Fruit fly (Drosophila melanogaster) S2 (cell line): ENCODE data around the gene Cyp4ac3.
A peak's percentile ranks its signal among the peaks of the same experiment; 100 is the strongest.

ENCODE experiments used
- CG8478 ChIP-seq: fragments of >200 bp; optimal IDR thresholded peaks from 2 replicates; lab custom pipeline; 2018
- CTCF ChIP-seq, 2 experiments: fragments of >200 bp; optimal IDR thresholded peaks; 2 replicates each; lab custom pipeline; 2018

The Cyp4ac3 gene

dm6 chr2L:5278309-5279130, 10.2 kb downstream of the Cyp4ac3 start, which contains the start of the genes Nin and Bub1:
Gene Nin, minus strand, starts transcription at chr2L:5278548.
Gene Bub1, plus strand, starts transcription at chr2L:5278865.
- TF ChIP-seq CTCF (optimal IDR thresholded peaks at IDR 0.05; lab: Kevin White, UChicago): peak; percentile 89 to 90
- no peak for TF ChIP-seq CG8478

dm6 chr2L:5284820-5285219, 16.5 kb downstream of the Cyp4ac3 start:
- no peak for TF ChIP-seq CG8478
- no peak for TF ChIP-seq CTCF (optimal IDR thresholded peaks at IDR 0.05; lab: Kevin White, UChicago)

DNA sequence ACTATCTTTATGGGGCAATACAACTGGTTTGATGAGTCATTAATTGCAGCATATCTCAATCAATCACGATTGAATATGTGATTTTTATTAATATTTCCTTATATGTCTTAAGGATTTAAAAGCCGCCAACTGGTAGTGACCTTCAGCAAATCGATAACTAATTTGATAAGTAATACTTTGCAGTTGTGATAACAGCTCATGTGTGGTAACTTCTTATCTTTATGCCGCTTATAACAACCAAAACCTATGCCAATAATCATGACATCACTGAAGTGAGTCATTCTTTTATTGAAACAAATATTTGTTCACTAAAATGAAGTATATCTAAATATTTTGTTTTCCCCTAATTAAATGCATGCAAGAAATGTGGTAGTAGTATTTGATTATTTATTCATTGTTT, 17.6 kb downstream of the Cyp4ac3 start:
- TF ChIP-seq CG8478 (no peak), CTCF (optimal IDR thresholded peaks at IDR 0.05; lab: Kevin White, UChicago) (no peak)

DNA sequence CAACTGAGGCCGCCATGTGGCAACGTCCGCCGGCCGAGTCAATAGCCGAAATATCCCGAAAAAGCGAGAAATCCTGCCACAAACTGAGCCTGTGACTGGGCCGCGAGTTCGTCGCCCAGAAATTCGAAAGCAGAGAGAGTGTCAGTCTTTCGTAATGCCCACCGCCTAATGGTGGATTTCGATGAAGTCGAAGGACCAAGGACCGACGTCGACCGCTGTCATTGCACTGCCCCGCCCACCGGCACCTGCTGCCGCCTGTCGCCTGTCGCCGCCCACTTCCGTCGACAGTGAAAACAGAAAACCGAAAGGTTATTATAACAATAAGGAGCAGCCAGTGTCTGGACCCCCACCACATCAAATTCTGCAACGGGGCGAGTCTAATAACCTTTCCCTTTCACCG, 18.3 kb downstream of the Cyp4ac3 start:
- no peak for TF ChIP-seq CG8478
- TF ChIP-seq CTCF (optimal IDR thresholded peaks at IDR 0.05; lab: Kevin White, UChicago): no peak

- TF ChIP-seq CTCF (optimal IDR thresholded peaks at IDR 0.05; lab: Kevin White, UChicago) (no peak), CG8478 (no peak)
Observed at dm6 chr2L:5287599-5288261, 19.4 kb downstream of the Cyp4ac3 start.

DNA sequence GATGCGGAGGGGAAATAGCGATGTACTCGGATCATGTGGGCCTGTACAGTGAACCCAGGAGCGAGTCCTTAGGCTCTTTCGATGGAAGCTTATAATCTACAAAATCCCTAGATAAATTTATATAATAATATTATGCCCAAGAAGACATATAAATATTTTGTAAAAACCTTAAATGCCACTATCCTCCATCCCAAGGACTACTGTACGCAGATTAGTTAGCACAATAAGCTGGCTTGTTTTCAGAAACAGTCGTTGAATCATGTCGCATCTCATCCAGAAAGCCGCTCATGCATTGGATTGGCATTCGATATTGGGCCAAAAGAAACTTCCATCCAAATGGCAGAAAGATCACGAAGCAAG, 19.9 kb downstream of the Cyp4ac3 start:
- TF ChIP-seq CG8478: no peak
- no peak for TF ChIP-seq CTCF (optimal IDR thresholded peaks at IDR 0.05; lab: Kevin White, UChicago)

DNA sequence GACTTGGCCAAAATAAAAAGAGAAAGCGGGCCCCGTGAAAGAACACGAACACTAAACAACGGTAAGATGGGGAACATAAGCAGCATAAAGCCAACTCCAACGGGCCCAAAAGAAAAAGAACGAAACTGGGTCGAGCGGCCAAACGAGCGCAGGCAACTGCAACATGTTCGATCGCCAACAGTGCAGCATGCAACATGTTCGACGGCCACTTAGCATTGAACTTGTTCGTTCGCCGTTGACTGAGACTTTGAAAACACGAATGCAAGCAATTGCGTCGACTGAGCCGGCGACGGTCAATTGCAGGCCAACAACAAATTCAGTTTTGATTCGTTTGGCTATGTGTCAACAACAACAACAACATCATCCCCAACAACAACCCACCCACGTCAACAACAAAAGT, 20.4 kb downstream of the Cyp4ac3 start, which contains the start of gene vri:
vri (plus strand) TSS at position 224 of the 400 bp plus-strand sequence.
- TF ChIP-seq CTCF (optimal IDR thresholded peaks at IDR 0.05; lab: Kevin White, UChicago) (no peak), CG8478 (no peak)

- TF ChIP-seq CG8478 (no peak), CTCF (optimal IDR thresholded peaks at IDR 0.05; lab: Kevin White, UChicago) (no peak)
Observed at dm6 chr2L:5289921-5290320, 21.6 kb downstream of the Cyp4ac3 start.

dm6 chr2L:5290530-5290929, 22.2 kb downstream of the Cyp4ac3 start:
- TF ChIP-seq CG8478 (no peak), CTCF (optimal IDR thresholded peaks at IDR 0.05; lab: Kevin White, UChicago) (no peak)

- TF ChIP-seq CG8478 (no peak), CTCF (optimal IDR thresholded peaks at IDR 0.05; lab: Kevin White, UChicago) (no peak)
Observed at dm6 chr2L:5291195-5291594, 22.9 kb downstream of the Cyp4ac3 start.

DNA sequence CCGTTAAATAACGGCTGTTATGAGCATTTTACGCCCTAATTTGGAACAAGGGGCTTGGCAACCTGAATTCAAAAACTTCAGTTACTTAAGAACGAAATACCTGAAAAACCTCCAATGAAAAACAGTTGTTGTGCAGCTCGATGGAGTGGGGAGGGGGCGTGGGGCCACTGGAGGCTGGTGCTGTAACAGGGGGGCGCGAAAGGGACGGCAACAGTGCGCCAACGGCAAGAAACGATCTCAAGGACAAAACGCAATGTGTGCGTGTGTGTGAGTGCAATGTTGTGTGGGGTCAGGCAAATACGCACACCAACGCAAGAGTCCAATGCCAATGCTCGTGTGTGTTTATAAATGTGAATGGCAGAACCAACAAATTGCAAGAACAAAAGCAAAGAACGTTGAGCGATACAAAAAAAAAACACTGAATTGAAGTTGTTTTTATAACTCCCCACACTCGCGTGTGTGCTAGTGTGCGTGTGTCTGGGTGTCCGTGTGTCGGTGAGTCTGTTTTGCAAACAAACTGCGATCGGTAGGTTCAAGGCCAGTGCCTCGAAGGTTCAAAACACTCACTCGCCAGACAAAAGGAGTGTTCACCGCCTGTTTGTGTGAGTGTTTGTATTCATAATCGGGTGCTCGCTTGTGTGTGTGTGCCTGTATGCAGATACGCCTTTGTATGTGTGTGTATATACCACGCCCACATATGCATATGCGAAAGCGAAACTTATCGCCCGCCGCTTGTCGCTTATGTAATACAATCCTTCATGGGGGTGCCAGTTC, 23.8 kb downstream of the Cyp4ac3 start:
- TF ChIP-seq CTCF (optimal IDR thresholded peaks at IDR 0.05; lab: Kevin White, UChicago) (no peak), CG8478 (no peak)

DNA sequence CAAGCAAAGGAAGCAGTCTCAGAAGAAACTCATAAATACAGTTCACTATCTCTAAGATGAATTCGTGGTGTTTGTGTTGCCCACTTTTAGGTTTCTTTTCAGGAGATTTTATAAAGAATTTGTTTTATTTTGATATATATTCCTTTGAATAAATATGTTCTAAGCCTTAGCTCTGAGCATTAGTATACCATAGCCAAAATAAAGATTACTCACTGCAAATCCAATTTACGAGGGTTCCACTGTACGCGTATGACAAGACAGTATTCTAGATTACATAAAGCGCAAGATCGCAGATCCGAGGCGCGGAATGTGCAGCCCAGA, 24.3 kb downstream of the Cyp4ac3 start:
- no peak for TF ChIP-seq CG8478
- no peak for TF ChIP-seq CTCF (optimal IDR thresholded peaks at IDR 0.05; lab: Kevin White, UChicago)

DNA sequence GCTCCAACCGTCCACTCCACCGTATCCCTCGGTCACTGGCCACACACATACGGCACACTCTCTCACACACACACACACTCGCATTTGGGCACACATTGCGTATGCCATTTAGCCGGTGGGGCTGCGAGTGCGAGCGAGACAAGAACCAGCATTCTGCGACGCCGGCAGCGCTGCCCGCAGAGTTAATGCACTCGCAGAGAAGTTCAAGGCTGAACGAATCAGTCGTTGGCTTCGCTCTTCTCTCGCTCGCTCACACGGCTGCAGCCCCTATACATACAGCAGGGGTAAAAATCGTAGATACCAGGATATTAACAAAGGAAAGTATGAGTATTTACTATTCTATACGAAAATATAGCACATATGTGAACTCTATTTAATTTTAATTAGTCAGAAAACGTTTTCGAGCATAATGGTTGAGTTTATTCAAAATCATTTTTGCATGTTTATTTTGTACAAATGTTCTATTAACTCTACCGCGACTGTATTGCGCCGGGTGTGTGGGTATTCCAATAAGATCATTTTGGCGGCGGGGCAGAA, 24.7 kb downstream of the Cyp4ac3 start:
- TF ChIP-seq CG8478: no peak
- no peak for TF ChIP-seq CTCF (optimal IDR thresholded peaks at IDR 0.05; lab: Kevin White, UChicago)

- TF ChIP-seq CG8478 (no peak), CTCF (optimal IDR thresholded peaks at IDR 0.05; lab: Kevin White, UChicago) (no peak)
Observed at dm6 chr2L:5294392-5295244, 26.3 kb downstream of the Cyp4ac3 start.

DNA sequence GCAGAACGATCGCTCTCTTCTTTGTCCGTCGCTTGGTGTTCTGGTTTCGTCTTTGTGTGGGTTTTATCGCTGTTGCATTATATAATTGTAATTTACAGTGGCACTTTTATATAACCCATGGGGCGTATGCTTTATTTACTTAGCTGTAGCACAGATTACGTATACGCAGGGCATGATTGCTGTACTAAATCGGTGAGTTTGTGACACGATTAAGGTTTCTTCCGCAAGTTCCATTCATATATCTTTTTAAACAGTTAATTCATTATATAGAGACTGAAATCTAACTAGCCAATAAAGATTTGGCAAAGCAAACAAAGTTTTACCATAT, 26.9 kb downstream of the Cyp4ac3 start:
- TF ChIP-seq CTCF (optimal IDR thresholded peaks at IDR 0.05; lab: Kevin White, UChicago) (no peak), CG8478 (no peak)
